Fruit fly (Drosophila melanogaster) whole organism, pupa: Measurements from ENCODE around the gene CG31278.
A peak's percentile ranks its signal among the peaks of the same experiment; 100 is the strongest.

Experiments used
- CG10348 ChIP-seq: fragments of 200-800 bp; sonication (Bioruptor generic); IDR thresholded peaks from 2 replicates; pipeline ENCODE4 v1.3.6; 2022; ENCODE audit warnings: missing biosample characterization, missing genetic modification characterization
- CG13204 ChIP-seq: fragments of 200-800 bp; sonication (Bioruptor generic); optimal IDR thresholded peaks from 2 replicates; lab custom pipeline; 2018; ENCODE audit warnings: missing biosample characterization, mild to moderate bottlenecking, missing genetic modification characterization, moderate library complexity
- CG4496 ChIP-seq: fragments of 200-800 bp; sonication (Bioruptor generic); IDR thresholded peaks from 3 replicates; pipeline ENCODE4 v1.3.6; 2022; ENCODE audit warnings: missing biosample characterization, missing genetic modification characterization
- CG8301 ChIP-seq: fragments of 200-800 bp; sonication (Bioruptor generic); optimal IDR thresholded peaks from 2 replicates; lab custom pipeline; 2018; ENCODE audit warnings: missing biosample characterization, mild to moderate bottlenecking, missing genetic modification characterization
- CG9948 ChIP-seq: fragments of 200-800 bp; sonication (Bioruptor generic); optimal IDR thresholded peaks from 2 replicates; lab custom pipeline; 2018; ENCODE audit warnings: missing biosample characterization, mild to moderate bottlenecking, missing genetic modification characterization, moderate library complexity
- EcR ChIP-seq: fragments of 200-800 bp; sonication (Bioruptor generic); optimal IDR thresholded peaks from 3 replicates; lab custom pipeline; 2019; ENCODE audit warnings: missing biosample characterization, missing genetic modification characterization, mild to moderate bottlenecking, moderate library complexity, missing genetic modification reagents
- Pif1B ChIP-seq: fragments of 200-800 bp; sonication (Bioruptor generic); optimal IDR thresholded peaks from 3 replicates; lab custom pipeline; 2016; ENCODE audit warnings: missing biosample characterization, missing genetic modification characterization

DNA sequence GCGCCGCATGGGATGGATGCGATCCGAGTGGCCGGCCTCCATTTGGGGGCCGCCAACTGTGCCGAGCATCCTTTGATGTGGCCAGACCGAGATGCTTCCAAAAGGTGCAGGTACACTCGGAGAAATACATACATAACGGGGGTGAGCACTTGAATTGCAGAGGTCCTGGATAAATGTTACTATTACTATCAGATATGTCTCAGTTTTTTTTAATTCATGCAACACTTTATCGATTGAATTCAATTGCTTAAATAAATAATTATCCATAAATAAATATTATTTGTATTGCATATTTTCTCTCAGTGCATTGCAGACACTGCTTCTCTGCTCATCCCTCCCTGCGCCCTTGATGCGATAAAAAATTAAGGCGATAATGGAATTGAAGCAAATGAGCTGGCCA is 47.0 kb downstream of the CG31278 start:
- peak; percentile 57 for TF ChIP-seq Pif1B (GFP tag; lab: Kevin White, UChicago)
- TF ChIP-seq EcR (GFP tag; lab: Kevin White, UChicago) = no peak
- peak; percentile 51; the same call in 1 of the 3 replicates for TF ChIP-seq CG4496 (GFP tag; lab: Robert Waterston, UW)
- TF ChIP-seq CG9948 = peak; percentile 75
- TF ChIP-seq CG8301 (tag; lab: Kevin White, UChicago) = peak; percentile 11
- no peak for TF ChIP-seq CG10348 (GFP tag; lab: Robert Waterston, UW)
- no peak for TF ChIP-seq CG13204 (GFP tag; lab: Kevin White, UChicago)
